Fruit fly (Drosophila melanogaster): Measurements from ENCODE around the gene plh.

The plh gene

DNA sequence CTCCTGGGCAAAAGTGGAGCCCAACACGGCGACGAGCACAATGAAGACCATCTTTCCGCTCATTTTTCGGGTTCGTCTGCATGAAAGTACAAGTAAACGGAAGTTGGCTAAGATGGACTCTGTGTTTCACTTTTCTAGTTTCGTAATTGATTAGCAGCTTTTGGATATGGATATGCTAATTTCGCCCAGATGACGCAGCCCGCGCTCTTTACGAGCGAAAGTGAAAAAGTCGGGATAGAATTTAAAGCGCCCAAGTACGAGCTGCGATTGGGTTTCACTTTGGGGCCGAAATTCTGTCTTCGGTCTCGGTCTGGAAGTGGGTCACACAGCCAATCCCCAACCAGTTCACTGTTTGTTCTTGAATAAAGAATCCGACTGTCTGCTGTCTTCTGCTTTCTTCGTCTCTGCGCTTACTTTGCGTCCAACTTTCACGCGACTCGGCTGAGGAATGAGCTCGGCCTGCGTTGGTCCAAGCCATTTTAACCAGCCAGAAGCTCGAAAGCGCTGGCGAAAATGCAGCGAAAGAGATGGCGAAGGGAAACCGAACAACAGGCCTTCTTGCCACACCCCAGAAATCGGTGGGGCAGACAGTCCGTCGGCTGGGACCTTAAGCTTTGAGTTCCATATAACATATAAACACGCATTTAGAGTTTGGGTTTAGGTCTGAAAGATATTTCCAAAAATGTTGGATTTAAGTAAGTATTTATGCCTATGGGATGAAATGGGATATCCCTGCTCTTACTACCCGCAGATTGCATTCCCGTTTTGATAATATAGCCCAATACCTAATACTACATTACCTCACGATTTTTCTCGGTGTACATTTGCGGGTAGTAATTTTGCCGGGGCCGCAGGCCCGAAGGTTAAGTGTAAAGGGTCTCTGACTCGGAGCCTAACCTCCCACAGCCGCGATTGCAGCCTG is 49.7 kb downstream of the plh start, which contains the start of gene Jhbp2 (continued):
- no peak for TF ChIP-seq dmrt11E (tag; optimal IDR thresholded peaks at IDR 0.05)
- TF ChIP-seq CkIIα-i1 (GFP tag; IDR thresholded peaks at IDR 0.05), result no peak
- peak in 1 of 2 experiments; percentile 28 for TF ChIP-seq bsh (GFP tag; optimal IDR thresholded peaks at IDR 0.05)
- no peak for TF ChIP-seq chn (GFP tag; optimal IDR thresholded peaks at IDR 0.05)
- no peak for TF ChIP-seq CG9215 (GFP tag; IDR thresholded peaks at IDR 0.05)
- no peak for TF ChIP-seq CG10959 (GFP tag; IDR thresholded peaks at IDR 0.05)
- no peak for TF ChIP-seq CG2199 (GFP tag; IDR thresholded peaks at IDR 0.05)
- TF ChIP-seq da (GFP tag; optimal IDR thresholded peaks at IDR 0.05), result no peak
- TF ChIP-seq dimm (GFP tag; IDR thresholded peaks at IDR 0.05), result no peak
- TF ChIP-seq CG12659 (GFP tag; optimal IDR thresholded peaks at IDR 0.05), result no peak
- TF ChIP-seq CG34376 (GFP tag; optimal IDR thresholded peaks at IDR 0.05), result no peak
- TF ChIP-seq CG11504 (tag; optimal IDR thresholded peaks at IDR 0.05), result peak; percentile 10
- no peak for TF ChIP-seq chinmo (GFP tag; IDR thresholded peaks at IDR 0.05; ENCODE audit: partially characterized antibody)
- TF ChIP-seq Hey (tag; optimal IDR thresholded peaks at IDR 0.05), result no peak
- no peak for TF ChIP-seq CG3281 (GFP tag; optimal IDR thresholded peaks at IDR 0.05)
- TF ChIP-seq prd (optimal IDR thresholded peaks at IDR 0.05), result no peak
- no peak for TF ChIP-seq prd (GFP tag; IDR thresholded peaks at IDR 0.05)
- no peak for TF ChIP-seq sc (optimal IDR thresholded peaks at IDR 0.05)
- TF ChIP-seq sc (GFP tag; optimal IDR thresholded peaks at IDR 0.05), result no peak
- no peak for TF ChIP-seq E2f1 (GFP tag; IDR thresholded peaks at IDR 0.05)
- TF ChIP-seq ac (GFP tag; optimal IDR thresholded peaks at IDR 0.05), result no peak
- no peak for TF ChIP-seq ERR (GFP tag; optimal IDR thresholded peaks at IDR 0.05)
- TF ChIP-seq CG13894 (tag; optimal IDR thresholded peaks at IDR 0.05), result no peak
- no peak for TF ChIP-seq CG2875 (GFP tag; optimal IDR thresholded peaks at IDR 0.05)
- no peak for TF ChIP-seq CG14050 (GFP tag; IDR thresholded peaks at IDR 0.05)
- no peak for TF ChIP-seq CG12236 (GFP tag; optimal IDR thresholded peaks at IDR 0.05)
- no peak for TF ChIP-seq CG10274 (GFP tag; optimal IDR thresholded peaks at IDR 0.05)
- TF ChIP-seq HLHmδ (GFP tag; optimal IDR thresholded peaks at IDR 0.05), result no peak
- no peak for TF ChIP-seq CG31224 (GFP tag; IDR thresholded peaks at IDR 0.05)
- no peak for TF ChIP-seq D19B (GFP tag; optimal IDR thresholded peaks at IDR 0.05)
- no peak for TF ChIP-seq CG3407 (GFP tag; optimal IDR thresholded peaks at IDR 0.05)
- TF ChIP-seq zfh2 (GFP tag; optimal IDR thresholded peaks at IDR 0.05), result no peak
- no peak for TF ChIP-seq Ravus (GFP tag; IDR thresholded peaks at IDR 0.05)
- no peak for TF ChIP-seq stwl (tag; optimal IDR thresholded peaks at IDR 0.05)
- no peak for TF ChIP-seq E2f2 (GFP tag; IDR thresholded peaks at IDR 0.05)
- TF ChIP-seq CG18262 (tag; optimal IDR thresholded peaks at IDR 0.05), result peak; percentile 3
- no peak for TF ChIP-seq knrl (GFP tag; IDR thresholded peaks at IDR 0.05; ENCODE audit: partially characterized antibody)
- TF ChIP-seq hth (optimal IDR thresholded peaks at IDR 0.05), result no peak
- TF ChIP-seq CG4617 (GFP tag; optimal IDR thresholded peaks at IDR 0.05; ENCODE audit: borderline replicate concordance), result no peak
- TF ChIP-seq wor (GFP tag; IDR thresholded peaks at IDR 0.05), result no peak
- TF ChIP-seq sima (GFP tag; optimal IDR thresholded peaks at IDR 0.05), result no peak
- TF ChIP-seq CG33557 (GFP tag; optimal IDR thresholded peaks at IDR 0.05), result no peak
- TF ChIP-seq fru (optimal IDR thresholded peaks at IDR 0.05), result no peak
